Worm (Caenorhabditis elegans): Measurements from ENCODE around the gene far-4.
A peak's percentile ranks its signal among the peaks of the same experiment; 100 is the strongest.

Gene far-4

ce11 chrV:13008825-13009224 is 9.4 kb upstream of the far-4 start, which contains the start of gene F15B9.10 (continued):
- no peak for TF ChIP-seq unc-130 (tag; optimal IDR thresholded peaks at IDR 0.05)

- no peak for TF ChIP-seq fkh-4 (tag; optimal IDR thresholded peaks at IDR 0.05; ENCODE audit: borderline replicate concordance)
- TF ChIP-seq Y116A8C.19 (tag; optimal IDR thresholded peaks at IDR 0.05; ENCODE audit: borderline replicate concordance) = no peak
- TF ChIP-seq fos-1 (tag; optimal IDR thresholded peaks at IDR 0.05) = no peak
- no peak for TF ChIP-seq efl-1 (optimal IDR thresholded peaks at IDR 0.05)
- TF ChIP-seq efl-1 (GFP tag; optimal IDR thresholded peaks at IDR 0.05 in 1 of 2) = no peak
- no peak for TF ChIP-seq hlh-17 (GFP tag; optimal IDR thresholded peaks at IDR 0.05; ENCODE audit: borderline replicate concordance)
- TF ChIP-seq aly-2 (tag; optimal IDR thresholded peaks at IDR 0.05) = no peak
- no peak for TF ChIP-seq C16A3.4 (tag; optimal IDR thresholded peaks at IDR 0.05)
- TF ChIP-seq jun-1 (tag; optimal IDR thresholded peaks at IDR 0.05) = no peak
- TF ChIP-seq irx-1 (tag; optimal IDR thresholded peaks at IDR 0.05) = no peak
- TF ChIP-seq ces-1 (GFP tag; optimal IDR thresholded peaks at IDR 0.05) = no peak
Observed at ce11 chrV:13006754-13007153, 7.3 kb upstream of the far-4 start.

ce11 chrV:13004374-13004773 is 4.9 kb upstream of the far-4 start:
- TF ChIP-seq ets-5 (GFP tag; IDR thresholded peaks at IDR 0.05) (no peak), unc-86 (tag; optimal IDR thresholded peaks at IDR 0.05) (no peak), nhr-84 (tag; optimal IDR thresholded peaks at IDR 0.05) (no peak), C34B4.2 (tag; optimal IDR thresholded peaks at IDR 0.05) (no peak), elt-2 (tag; optimal IDR thresholded peaks at IDR 0.05) (no peak), aha-1 (tag; optimal IDR thresholded peaks at IDR 0.05) (no peak), fkh-10 (GFP tag; optimal IDR thresholded peaks at IDR 0.05) (no peak), fos-1 (tag; optimal IDR thresholded peaks at IDR 0.05) (no peak), ztf-11 (tag; optimal IDR thresholded peaks at IDR 0.05) (no peak), lin-39 (tag; optimal IDR thresholded peaks at IDR 0.05) (no peak), ama-1 (optimal IDR thresholded peaks at IDR 0.05) (no peak), nhr-90 (tag; optimal IDR thresholded peaks at IDR 0.05; ENCODE audit: poor library complexity) (no peak), nhr-47 (tag; optimal IDR thresholded peaks at IDR 0.05) (no peak), nhr-85 (tag) (no peak)

ce11 chrV:13003378-13003777 is 3.9 kb upstream of the far-4 start:
- TF ChIP-seq tbx-2 (tag; optimal IDR thresholded peaks at IDR 0.05) (peak; percentile 32), lin-39 (tag; optimal IDR thresholded peaks at IDR 0.05) (no peak), ces-1 (GFP tag; optimal IDR thresholded peaks at IDR 0.05) (no peak), sup-37 (GFP tag; optimal IDR thresholded peaks at IDR 0.05) (no peak), rnt-1 (tag; optimal IDR thresholded peaks at IDR 0.05) (peak; percentile 75), dpl-1 (GFP tag; optimal IDR thresholded peaks at IDR 0.05) (peak in 2 of 3 experiments; percentile 47 to 67), hlh-4 (tag; optimal IDR thresholded peaks at IDR 0.05) (no peak), ztf-11 (tag; optimal IDR thresholded peaks at IDR 0.05) (peak in 1 of 2 experiments; percentile 5), nhr-77 (tag; optimal IDR thresholded peaks at IDR 0.05) (no peak), nhr-11 (tag; optimal IDR thresholded peaks at IDR 0.05) (no peak), jun-1 (tag; optimal IDR thresholded peaks at IDR 0.05) (peak; percentile 41), lir-3 (tag; optimal IDR thresholded peaks at IDR 0.05; ENCODE audit: poor library complexity) (peak; percentile 34), aly-2 (tag; optimal IDR thresholded peaks at IDR 0.05) (peak; percentile 79), lin-35 (GFP tag; optimal IDR thresholded peaks at IDR 0.05) (peak; percentile 52 to 82), ceh-90 (tag; optimal IDR thresholded peaks at IDR 0.05) (no peak), sox-4 (tag; optimal IDR thresholded peaks at IDR 0.05) (no peak), lin-13 (GFP tag; optimal IDR thresholded peaks at IDR 0.05) (peak; percentile 43), tlp-1 (tag; optimal IDR thresholded peaks at IDR 0.05) (no peak), skn-1 (tag; optimal IDR thresholded peaks at IDR 0.05) (peak; percentile 58), nhr-85 (tag) (peak; percentile 74), nhr-84 (tag; optimal IDR thresholded peaks at IDR 0.05) (no peak), ets-5 (GFP tag; IDR thresholded peaks at IDR 0.05) (no peak), nhr-71 (tag; optimal IDR thresholded peaks at IDR 0.05) (peak; percentile 74), mdl-1 (tag; optimal IDR thresholded peaks at IDR 0.05) (peak in 1 of 2 experiments; percentile 74), snu-23 (GFP tag; optimal IDR thresholded peaks at IDR 0.05) (peak; percentile 85), hlh-17 (GFP tag; optimal IDR thresholded peaks at IDR 0.05; ENCODE audit: borderline replicate concordance) (no peak), fkh-10 (GFP tag; optimal IDR thresholded peaks at IDR 0.05) (peak; percentile 14), unc-62 (GFP tag; optimal IDR thresholded peaks at IDR 0.05) (no peak), nhr-19 (GFP tag; conservative IDR thresholded peaks at IDR 0.05) (peak; percentile 76), nhr-90 (tag; optimal IDR thresholded peaks at IDR 0.05; ENCODE audit: poor library complexity) (peak; percentile 55), xbp-1 (tag; optimal IDR thresholded peaks at IDR 0.05) (peak; percentile 38), vab-15 (tag; optimal IDR thresholded peaks at IDR 0.05) (peak; percentile 41), nhr-20 (tag; optimal IDR thresholded peaks at IDR 0.05) (peak; percentile 74)

Data from whole organism, L1 larva.